Worm (Caenorhabditis elegans): ENCODE measurements around the gene twk-36.
A peak's percentile ranks its signal among the peaks of the same experiment; 100 is the strongest.

Gene twk-36

ce11 chrV:17743802-17744201, 3.1 kb downstream of the twk-36 start:
- TF ChIP-seq fos-1 (tag; optimal IDR thresholded peaks at IDR 0.05): no peak
- no peak for TF ChIP-seq unc-39 (tag; optimal IDR thresholded peaks at IDR 0.05)
- no peak for TF ChIP-seq skn-1 (tag; optimal IDR thresholded peaks at IDR 0.05)
- TF ChIP-seq R02D3.7 (tag; optimal IDR thresholded peaks at IDR 0.05): no peak
- TF ChIP-seq elt-3 (tag; optimal IDR thresholded peaks at IDR 0.05): no peak
- no peak for TF ChIP-seq jun-1 (tag; optimal IDR thresholded peaks at IDR 0.05)
- TF ChIP-seq ceh-16 (tag; optimal IDR thresholded peaks at IDR 0.05): no peak
- no peak for TF ChIP-seq ztf-11 (tag; optimal IDR thresholded peaks at IDR 0.05)
- TF ChIP-seq nhr-12 (tag; optimal IDR thresholded peaks at IDR 0.05): no peak
- TF ChIP-seq mml-1 (tag; optimal IDR thresholded peaks at IDR 0.05): no peak
- no peak for TF ChIP-seq tbx-2 (tag; optimal IDR thresholded peaks at IDR 0.05)
- no peak for TF ChIP-seq snpc-4 (tag; optimal IDR thresholded peaks at IDR 0.05)

ce11 chrV:17739801-17740200, 7.1 kb downstream of the twk-36 start, which contains the start of gene cutl-4:
TSS of gene cutl-4 (minus strand) at chrV:17739901.
- no peak for TF ChIP-seq hmg-11 (tag; optimal IDR thresholded peaks at IDR 0.05)
- no peak for TF ChIP-seq pha-4 (tag; optimal IDR thresholded peaks at IDR 0.05)
- TF ChIP-seq fkh-2 (tag; optimal IDR thresholded peaks at IDR 0.05): no peak
- no peak for TF ChIP-seq nhr-43 (tag; optimal IDR thresholded peaks at IDR 0.05; ENCODE audit: poor library complexity, severe bottlenecking)
- no peak for TF ChIP-seq egl-5 (tag; optimal IDR thresholded peaks at IDR 0.05)
- no peak for TF ChIP-seq snpc-4 (tag; optimal IDR thresholded peaks at IDR 0.05)
- no peak for TF ChIP-seq mml-1 (tag; optimal IDR thresholded peaks at IDR 0.05)
- TF ChIP-seq nhr-11 (tag; optimal IDR thresholded peaks at IDR 0.05): no peak
- TF ChIP-seq nhr-23 (tag; optimal IDR thresholded peaks at IDR 0.05): no peak
- no peak for TF ChIP-seq nhr-67 (tag; optimal IDR thresholded peaks at IDR 0.05)
- no peak for TF ChIP-seq mdl-1 (tag; optimal IDR thresholded peaks at IDR 0.05)
- TF ChIP-seq ama-1 (optimal IDR thresholded peaks at IDR 0.05): no peak
- no peak for TF ChIP-seq nhr-12 (tag; optimal IDR thresholded peaks at IDR 0.05)
- TF ChIP-seq lin-39 (tag; optimal IDR thresholded peaks at IDR 0.05): no peak
- TF ChIP-seq elt-1 (tag; optimal IDR thresholded peaks at IDR 0.05): no peak
- TF ChIP-seq skn-1 (tag; optimal IDR thresholded peaks at IDR 0.05): no peak
- TF ChIP-seq aly-2 (tag; optimal IDR thresholded peaks at IDR 0.05): no peak
- TF ChIP-seq unc-39 (tag; optimal IDR thresholded peaks at IDR 0.05): no peak

- TF ChIP-seq pha-4 (tag; optimal IDR thresholded peaks at IDR 0.05) (no peak), elt-1 (tag; optimal IDR thresholded peaks at IDR 0.05) (no peak), aly-2 (tag; optimal IDR thresholded peaks at IDR 0.05) (no peak), skn-1 (tag; optimal IDR thresholded peaks at IDR 0.05) (no peak), ceh-16 (tag; optimal IDR thresholded peaks at IDR 0.05) (no peak), eor-1 (tag; optimal IDR thresholded peaks at IDR 0.05) (no peak), ceh-28 (tag; optimal IDR thresholded peaks at IDR 0.05) (no peak), nhr-43 (tag; optimal IDR thresholded peaks at IDR 0.05; ENCODE audit: poor library complexity, severe bottlenecking) (no peak), nhr-23 (tag; optimal IDR thresholded peaks at IDR 0.05) (no peak), nfya-1 (tag; optimal IDR thresholded peaks at IDR 0.05; ENCODE audit: insufficient read depth) (no peak), egl-27 (tag; optimal IDR thresholded peaks at IDR 0.05) (no peak), daf-12 (tag; optimal IDR thresholded peaks at IDR 0.05) (no peak), tbx-2 (tag; optimal IDR thresholded peaks at IDR 0.05) (no peak)
Measured at ce11 chrV:17732516-17732915, 14.3 kb downstream of the twk-36 start, which contains the start of gene twk-42. TSS of gene twk-42 (minus strand) at chrV:17732616.

ce11 chrV:17728757-17729156, 18.1 kb downstream of the twk-36 start:
- TF ChIP-seq nhr-11 (tag; optimal IDR thresholded peaks at IDR 0.05): peak; percentile 58
- no peak for TF ChIP-seq elt-3 (tag; optimal IDR thresholded peaks at IDR 0.05)
- TF ChIP-seq ztf-4 (tag; optimal IDR thresholded peaks at IDR 0.05): no peak
- TF ChIP-seq egl-5 (tag; optimal IDR thresholded peaks at IDR 0.05): peak; percentile 57
- no peak for TF ChIP-seq fos-1 (tag; optimal IDR thresholded peaks at IDR 0.05)
- TF ChIP-seq lin-39 (tag; optimal IDR thresholded peaks at IDR 0.05): peak; percentile 51

ce11 chrV:17728336-17728735, 18.5 kb downstream of the twk-36 start:
- TF ChIP-seq skn-1 (tag; optimal IDR thresholded peaks at IDR 0.05): no peak
- no peak for TF ChIP-seq nhr-67 (tag; optimal IDR thresholded peaks at IDR 0.05)
- no peak for TF ChIP-seq fkh-2 (tag; optimal IDR thresholded peaks at IDR 0.05)
- no peak for TF ChIP-seq ceh-82 (tag; optimal IDR thresholded peaks at IDR 0.05)
- no peak for TF ChIP-seq zag-1 (tag; optimal IDR thresholded peaks at IDR 0.05)
- TF ChIP-seq elt-2 (tag; optimal IDR thresholded peaks at IDR 0.05): no peak
- TF ChIP-seq ZK546.5 (tag; optimal IDR thresholded peaks at IDR 0.05): no peak
- TF ChIP-seq ama-1 (optimal IDR thresholded peaks at IDR 0.05): no peak
- TF ChIP-seq aly-2 (tag; optimal IDR thresholded peaks at IDR 0.05): no peak
- TF ChIP-seq sea-2 (GFP tag; optimal IDR thresholded peaks at IDR 0.05): no peak
- TF ChIP-seq lin-15B (tag; optimal IDR thresholded peaks at IDR 0.05): no peak
- no peak for TF ChIP-seq pha-4 (tag; optimal IDR thresholded peaks at IDR 0.05)
- no peak for TF ChIP-seq nhr-77 (tag; optimal IDR thresholded peaks at IDR 0.05)
- no peak for TF ChIP-seq nfya-1 (tag; optimal IDR thresholded peaks at IDR 0.05; ENCODE audit: insufficient read depth)
- TF ChIP-seq nhr-23 (tag; optimal IDR thresholded peaks at IDR 0.05): no peak

Data from whole organism, L3 larva.